Worm (Caenorhabditis elegans) whole organism, L2 larva: ENCODE results near the gene unc-41.

ENCODE experiments used
- R02D3.7 ChIP-seq: fragments of 150-350 bp; optimal IDR thresholded peaks from 2 replicates; lab custom pipeline; 2014; ENCODE audit warnings: missing biosample characterization, missing genetic modification characterization
- dmd-4 ChIP-seq: sonication (generic microtip); optimal IDR thresholded peaks from 2 replicates; lab custom pipeline; 2017; ENCODE audit warnings: missing biosample characterization, missing genetic modification characterization
- elt-3 ChIP-seq: sonication (generic microtip); optimal IDR thresholded peaks from 2 replicates; lab custom pipeline; 2017; ENCODE audit warnings: missing biosample characterization, missing genetic modification characterization
- mbf-1 ChIP-seq: sonication (generic microtip); optimal IDR thresholded peaks from 2 replicates; lab custom pipeline; 2017; ENCODE audit warnings: missing biosample characterization, missing genetic modification characterization
- nhr-23 ChIP-seq: fragments of 150-350 bp; optimal IDR thresholded peaks from 2 replicates; lab custom pipeline; 2014; ENCODE audit warnings: missing biosample characterization, missing genetic modification reagents, missing genetic modification characterization
- nhr-237 ChIP-seq: fragments of 150-350 bp; optimal IDR thresholded peaks from 2 replicates; lab custom pipeline; 2014; ENCODE audit warnings: missing biosample characterization, missing genetic modification characterization
- nhr-25 ChIP-seq: fragments of 150-350 bp; sonication (generic microtip); optimal IDR thresholded peaks from 3 replicates; lab custom pipeline; 2014; ENCODE audit warnings: missing biosample characterization, missing genetic modification characterization
- nhr-6 ChIP-seq: fragments of 150-350 bp; optimal IDR thresholded peaks from 2 replicates; lab custom pipeline; 2014; ENCODE audit warnings: missing biosample characterization, missing genetic modification characterization
- nhr-77 ChIP-seq: fragments of 150-350 bp; optimal IDR thresholded peaks from 2 replicates; lab custom pipeline; 2014; ENCODE audit warnings: missing biosample characterization, missing genetic modification characterization
- peb-1 ChIP-seq: fragments of 150-350 bp; optimal IDR thresholded peaks from 2 replicates; lab custom pipeline; 2014; ENCODE audit warnings: missing biosample characterization, missing genetic modification characterization
- snpc-4 ChIP-seq: fragments of 150-350 bp; optimal IDR thresholded peaks from 2 replicates; lab custom pipeline; 2014; ENCODE audit warnings: missing biosample characterization, missing genetic modification characterization
- ztf-4 ChIP-seq: fragments of 150-350 bp; optimal IDR thresholded peaks from 2 replicates; lab custom pipeline; 2014; ENCODE audit warnings: missing biosample characterization, missing genetic modification characterization

ce11 chrV:9937435-9937834 lies 38.6 kb downstream of the unc-41 start, which contains the start of gene srj-33:
- TF ChIP-seq nhr-6 (tag; lab: Kevin White, UChicago) (no peak), nhr-77 (no peak), nhr-23 (no peak), nhr-25 (tag; lab: Kevin White, UChicago) (no peak), elt-3 (no peak), mbf-1 (tag; lab: Kevin White, UChicago) (no peak), ztf-4 (no peak), dmd-4 (tag; lab: Kevin White, UChicago) (no peak), snpc-4 (no peak), peb-1 (no peak), R02D3.7 (tag; lab: Kevin White, UChicago) (no peak), nhr-237 (no peak)
